Worm (Caenorhabditis elegans): Measurements from ENCODE around the gene Y43F8B.25.

- TF ChIP-seq ceh-44 (GFP tag; IDR thresholded peaks at IDR 0.05) (no peak), unc-62 (GFP tag; optimal IDR thresholded peaks at IDR 0.05 in 1 of 2) (no peak), unc-62 (tag; optimal IDR thresholded peaks at IDR 0.05) (no peak)
These were observed 46.3 kb downstream of the Y43F8B.25 start for ce11 chrV:19509061-19509460.

Data from whole organism, L4 larva.